Fruit fly (Drosophila melanogaster) whole organism, embryonic: ENCODE results near the gene Atg18b.

Source experiments
- Aef1 ChIP-seq: fragments of 200-800 bp; sonication (Bioruptor generic); IDR thresholded peaks from 3 replicates; pipeline ENCODE4 v1.3.6; 2022; ENCODE audit warnings: missing biosample characterization, missing genetic modification characterization
- Atf3 ChIP-seq: fragments of 200-800 bp; sonication (Bioruptor generic); optimal IDR thresholded peaks from 3 replicates; lab custom pipeline; 2016; ENCODE audit warnings: missing biosample characterization, missing genetic modification characterization
- CG11696 ChIP-seq: fragments of 200-800 bp; sonication (Bioruptor generic); IDR thresholded peaks from 2 replicates; pipeline ENCODE4 v1.3.6; 2022; ENCODE audit warnings: missing biosample characterization, missing genetic modification characterization
- CG12155 ChIP-seq: fragments of 200-800 bp; sonication (Bioruptor generic); optimal IDR thresholded peaks from 3 replicates; lab custom pipeline; 2016; ENCODE audit warnings: missing biosample characterization, missing genetic modification characterization
- CG12391 ChIP-seq: fragments of 200-800 bp; sonication (Bioruptor generic); optimal IDR thresholded peaks from 3 replicates; lab custom pipeline; 2018; ENCODE audit warnings: missing biosample characterization, mild to moderate bottlenecking, missing genetic modification characterization, moderate library complexity
- CG13424 ChIP-seq: fragments of 200-800 bp; sonication (Bioruptor generic); optimal IDR thresholded peaks from 2 replicates; lab custom pipeline; 2019; ENCODE audit warnings: missing biosample characterization, mild to moderate bottlenecking, missing genetic modification characterization, moderate library complexity
- CG14050 ChIP-seq: fragments of 200-800 bp; sonication (Bioruptor generic); IDR thresholded peaks from 3 replicates; pipeline ENCODE4 v1.3.6; 2022; ENCODE audit warnings: missing biosample characterization, missing genetic modification characterization
- CG14667 ChIP-seq: fragments of 200-800 bp; sonication (Bioruptor generic); IDR thresholded peaks from 2 replicates; pipeline ENCODE4 v1.3.6; 2022; ENCODE audit warnings: missing biosample characterization, missing genetic modification characterization
- CG16813 ChIP-seq: fragments of 200-800 bp; sonication (Bioruptor generic); IDR thresholded peaks from 3 replicates; pipeline ENCODE4 v1.3.6; 2022; ENCODE audit warnings: missing biosample characterization, missing genetic modification characterization; ENCODE audit not compliant: partially characterized antibody
- CG17385 ChIP-seq: fragments of 200-800 bp; sonication (Bioruptor generic); optimal IDR thresholded peaks from 3 replicates; lab custom pipeline; 2018; ENCODE audit warnings: missing biosample characterization, mild to moderate bottlenecking, missing genetic modification characterization
- CG31365 ChIP-seq: fragments of 200-800 bp; sonication (Bioruptor generic); optimal IDR thresholded peaks from 2 replicates; lab custom pipeline; 2018; ENCODE audit warnings: missing biosample characterization, mild to moderate bottlenecking, missing genetic modification characterization
- CG3407 ChIP-seq: fragments of 200-800 bp; sonication (Bioruptor generic); optimal IDR thresholded peaks from 2 replicates; lab custom pipeline; 2018; ENCODE audit warnings: missing biosample characterization, mild to moderate bottlenecking, missing genetic modification characterization
- CG34376 ChIP-seq: fragments of 200-800 bp; sonication (Bioruptor generic); optimal IDR thresholded peaks from 2 replicates; lab custom pipeline; 2018; ENCODE audit warnings: missing biosample characterization, mild to moderate bottlenecking, missing genetic modification characterization
- CG4328 ChIP-seq: fragments of 200-800 bp; sonication (Bioruptor generic); optimal IDR thresholded peaks from 3 replicates; lab custom pipeline; 2017; ENCODE audit warnings: missing biosample characterization, missing genetic modification reagents, missing genetic modification characterization
- CG5245 ChIP-seq: fragments of 200-800 bp; sonication (Bioruptor generic); optimal IDR thresholded peaks from 3 replicates; lab custom pipeline; 2016; ENCODE audit warnings: missing biosample characterization, missing genetic modification characterization
- CG6683 ChIP-seq: fragments of 200-800 bp; sonication (Bioruptor generic); optimal IDR thresholded peaks from 2 replicates; lab custom pipeline; 2017; ENCODE audit warnings: missing biosample characterization, mild to moderate bottlenecking, missing genetic modification characterization, missing genetic modification reagents
- CG8924 ChIP-seq: fragments of 200-800 bp; optimal IDR thresholded peaks from 3 replicates; lab custom pipeline; 2019; ENCODE audit warnings: missing biosample characterization, mild to moderate bottlenecking, missing genetic modification characterization, moderate library complexity
- CG9932 ChIP-seq: fragments of 200-800 bp; sonication (Bioruptor generic); IDR thresholded peaks from 2 replicates; pipeline ENCODE4 v1.3.6; 2022; ENCODE audit warnings: missing biosample characterization, missing genetic modification characterization
- Chrac-16 ChIP-seq: fragments of 200-800 bp; sonication (Bioruptor generic); optimal IDR thresholded peaks from 3 replicates; lab custom pipeline; 2016; ENCODE audit warnings: missing biosample characterization, missing genetic modification characterization
- D ChIP-seq, 2 experiments: fragments of 200-800 bp in 1 of 2; fragments of >200 bp in 1 of 2; sonication (Bioruptor generic) in 1 of 2; optimal IDR thresholded peaks; 2 replicates in 1 of 2; 3 replicates in 1 of 2; lab custom pipeline; 2017; ENCODE audit warnings: mild to moderate bottlenecking in 1 of 2, missing biosample characterization in 1 of 2, missing genetic modification characterization in 1 of 2, missing genetic modification reagents in 1 of 2
- Fer2 ChIP-seq: fragments of 200-800 bp; sonication (Bioruptor generic); optimal IDR thresholded peaks from 2 replicates; lab custom pipeline; 2018; ENCODE audit warnings: missing biosample characterization, mild to moderate bottlenecking, missing genetic modification characterization, moderate library complexity
- HLHmδ ChIP-seq: fragments of 200-800 bp; sonication (Bioruptor generic); optimal IDR thresholded peaks from 2 replicates; lab custom pipeline; 2018; ENCODE audit warnings: missing biosample characterization, mild to moderate bottlenecking, missing genetic modification characterization, moderate library complexity
- Hand ChIP-seq: fragments of 200-800 bp; sonication (Bioruptor generic); optimal IDR thresholded peaks from 2 replicates; lab custom pipeline; 2017; ENCODE audit warnings: mild to moderate bottlenecking, missing biosample characterization, missing genetic modification reagents, missing genetic modification characterization
- Hmr ChIP-seq: fragments of 200-800 bp; sonication (Bioruptor generic); optimal IDR thresholded peaks from 3 replicates; lab custom pipeline; 2017; ENCODE audit warnings: mild to moderate bottlenecking, missing biosample characterization, missing genetic modification reagents, missing genetic modification characterization
- Hr51 ChIP-seq, 2 experiments: fragments of 200-800 bp; sonication (Bioruptor generic); optimal IDR thresholded peaks; 2 replicates in 1 of 2; 3 replicates in 1 of 2; lab custom pipeline; 2016 to 2018; ENCODE audit warnings: missing biosample characterization in 2 of 2, missing genetic modification characterization in 2 of 2, mild to moderate bottlenecking in 1 of 2, moderate library complexity in 1 of 2
- MBD-R2 ChIP-seq: fragments of 200-800 bp; sonication (Bioruptor generic); IDR thresholded peaks from 2 replicates; pipeline ENCODE4 v1.3.6; 2022; ENCODE audit warnings: missing biosample characterization, missing genetic modification characterization
- MTF-1 ChIP-seq: fragments of 200-800 bp; sonication (Bioruptor generic); optimal IDR thresholded peaks from 2 replicates; lab custom pipeline; 2018; ENCODE audit warnings: missing biosample characterization, mild to moderate bottlenecking, missing genetic modification characterization, borderline replicate concordance
- Ptx1 ChIP-seq: fragments of 200-800 bp; sonication (Bioruptor generic); IDR thresholded peaks from 2 replicates; pipeline ENCODE4 v1.3.6; 2022; ENCODE audit warnings: missing biosample characterization, missing genetic modification characterization
- Ssrp ChIP-seq: fragments of 200-800 bp; sonication (Bioruptor generic); optimal IDR thresholded peaks from 2 replicates; lab custom pipeline; 2018; ENCODE audit warnings: missing biosample characterization, mild to moderate bottlenecking, missing genetic modification characterization, moderate library complexity
- TFAM ChIP-seq: fragments of 200-800 bp; sonication (Bioruptor generic); optimal IDR thresholded peaks from 2 replicates; lab custom pipeline; 2017; ENCODE audit warnings: missing biosample characterization, missing genetic modification characterization, inconsistent platforms
- YL-1 ChIP-seq: fragments of 200-800 bp; sonication (Bioruptor generic); optimal IDR thresholded peaks from 3 replicates; lab custom pipeline; 2017; ENCODE audit warnings: missing biosample characterization, mild to moderate bottlenecking, missing genetic modification characterization
- ac ChIP-seq: fragments of 200-800 bp; sonication (Bioruptor generic); optimal IDR thresholded peaks from 3 replicates; lab custom pipeline; 2017; ENCODE audit warnings: missing biosample characterization, mild to moderate bottlenecking, missing genetic modification characterization
- ap ChIP-seq: fragments of 200-800 bp; sonication (Bioruptor generic); IDR thresholded peaks from 2 replicates; pipeline ENCODE4 v1.3.6; 2022; ENCODE audit warnings: missing biosample characterization, missing genetic modification characterization
- ase ChIP-seq: fragments of 200-800 bp; sonication (Bioruptor generic); IDR thresholded peaks from 3 replicates; pipeline ENCODE4 v1.3.6; 2022; ENCODE audit warnings: missing biosample characterization, missing genetic modification characterization
- dpn ChIP-seq, 2 experiments: fragments of 200-800 bp; sonication (Bioruptor generic); optimal IDR thresholded peaks; 3 replicates each; lab custom pipeline; 2016; ENCODE audit warnings: missing biosample characterization in 2 of 2, missing genetic modification characterization in 2 of 2
- ems ChIP-seq: fragments of 200-800 bp; sonication (Bioruptor generic); optimal IDR thresholded peaks from 3 replicates; lab custom pipeline; 2016; ENCODE audit warnings: missing biosample characterization, missing genetic modification characterization
- gro ChIP-seq: fragments of 200-800 bp; sonication (Bioruptor generic); optimal IDR thresholded peaks from 2 replicates; lab custom pipeline; 2016; ENCODE audit warnings: missing biosample characterization, missing genetic modification characterization
- gt ChIP-seq: fragments of 200-800 bp; sonication (Bioruptor generic); IDR thresholded peaks from 2 replicates; pipeline ENCODE4 v1.3.6; 2022; ENCODE audit warnings: missing biosample characterization, missing genetic modification characterization
- hbn ChIP-seq: fragments of 200-800 bp; sonication (Bioruptor generic); IDR thresholded peaks from 2 replicates; pipeline ENCODE4 v1.3.6; 2022; ENCODE audit warnings: missing biosample characterization, missing genetic modification characterization; ENCODE audit not compliant: partially characterized antibody
- ind ChIP-seq: fragments of 200-800 bp; sonication (Bioruptor generic); optimal IDR thresholded peaks from 3 replicates; lab custom pipeline; 2016; ENCODE audit warnings: missing biosample characterization, missing genetic modification characterization
- ken ChIP-seq: fragments of 200-800 bp; sonication (Bioruptor generic); IDR thresholded peaks from 3 replicates; pipeline ENCODE4 v1.3.6; 2022; ENCODE audit warnings: missing biosample characterization, missing genetic modification characterization
- lmd ChIP-seq: fragments of 200-800 bp; sonication (Bioruptor generic); IDR thresholded peaks from 2 replicates; pipeline ENCODE4 v1.3.6; 2022; ENCODE audit warnings: missing biosample characterization, missing genetic modification characterization
- pnt ChIP-seq: fragments of 200-800 bp; sonication (Bioruptor generic); optimal IDR thresholded peaks from 3 replicates; lab custom pipeline; 2016; ENCODE audit warnings: missing biosample characterization, missing genetic modification characterization
- salm ChIP-seq: fragments of 200-800 bp; sonication (Bioruptor generic); optimal IDR thresholded peaks from 2 replicates; lab custom pipeline; 2018; ENCODE audit warnings: missing biosample characterization, mild to moderate bottlenecking, missing genetic modification characterization
- ssp ChIP-seq: fragments of 200-800 bp; sonication (Bioruptor generic); IDR thresholded peaks from 2 replicates; pipeline ENCODE4 v1.3.6; 2022; ENCODE audit warnings: missing biosample characterization, missing genetic modification characterization
- stc ChIP-seq: fragments of 200-800 bp; sonication (Bioruptor generic); IDR thresholded peaks from 2 replicates; pipeline ENCODE4 v1.3.6; 2022; ENCODE audit warnings: missing biosample characterization, missing genetic modification characterization
- z ChIP-seq: fragments of 200-800 bp; sonication (Bioruptor generic); IDR thresholded peaks from 3 replicates; pipeline ENCODE4 v1.3.6; 2022; ENCODE audit warnings: missing biosample characterization, missing genetic modification characterization
- zen ChIP-seq: fragments of 200-800 bp; sonication (Bioruptor generic); optimal IDR thresholded peaks from 3 replicates; lab custom pipeline; 2018; ENCODE audit warnings: missing biosample characterization, mild to moderate bottlenecking, missing genetic modification characterization, moderate library complexity

The Atg18b gene

DNA sequence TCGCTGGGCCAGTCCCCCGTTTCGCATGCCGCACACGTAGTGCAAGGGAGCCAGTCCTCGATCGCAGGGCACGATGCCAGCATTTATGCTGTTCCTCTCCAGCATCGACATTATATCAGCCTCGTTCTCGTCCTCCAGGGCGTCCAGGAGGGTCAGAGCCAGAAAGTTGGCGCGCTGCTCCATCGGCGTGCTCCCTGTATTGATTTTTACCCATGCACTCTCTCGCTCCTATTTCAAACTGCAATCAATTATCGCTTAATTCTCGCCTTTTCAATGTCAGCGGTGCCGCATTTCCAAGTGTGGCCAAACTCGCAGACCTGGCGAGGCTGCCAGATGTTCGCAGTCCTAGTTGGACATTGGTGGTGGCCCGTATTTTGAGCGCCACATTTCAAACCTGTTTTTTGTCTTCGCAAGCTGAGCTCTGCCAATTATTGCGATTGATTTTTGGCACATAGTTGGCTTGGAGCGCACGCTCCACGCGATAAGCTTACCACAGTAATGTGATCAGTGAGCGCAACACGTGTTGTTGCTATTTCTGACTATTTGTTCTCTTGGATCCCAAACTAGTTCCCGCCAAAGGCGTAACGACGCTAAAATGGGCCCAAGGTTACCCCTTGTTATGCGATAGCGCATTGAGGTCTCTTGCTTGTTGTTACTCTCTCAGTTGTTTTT lies 2.0 kb downstream of the Atg18b start, which contains the start of gene CG8679 (continued):
- TF ChIP-seq CG34376 (GFP tag; lab: Kevin White, UChicago) (peak; percentile 77), Hr51 (GFP tag; optimal IDR thresholded peaks at IDR 0.05; lab: Kevin White, UChicago) (no peak), Chrac-16 (no peak), pnt (GFP tag; lab: Kevin White, UChicago) (no peak), CG12391 (tag; lab: Kevin White, UChicago) (no peak), CG16813 (GFP tag; lab: Robert Waterston, UW) (peak; percentile 34; the same call in 1 of the 3 replicates), CG31365 (tag; lab: Kevin White, UChicago) (no peak), CG6683 (GFP tag; lab: Kevin White, UChicago) (no peak), Ptx1 (no peak), Atf3 (GFP tag; lab: Kevin White, UChicago) (no peak), MTF-1 (no peak), ssp (GFP tag; lab: Robert Waterston, UW) (no peak), gt (GFP tag; lab: Robert Waterston, UW) (no peak), CG14667 (GFP tag; lab: Robert Waterston, UW) (no peak), CG4328 (GFP tag; lab: Kevin White, UChicago) (no peak), CG9932 (GFP tag; lab: Robert Waterston, UW) (0 out of 2 replicates have a peak, but pooled peaks have one; percentile 25), Ssrp (tag; lab: Kevin White, UChicago) (no peak), CG17385 (GFP tag; lab: Kevin White, UChicago) (no peak), dpn (GFP tag; optimal IDR thresholded peaks at IDR 0.05; lab: Kevin White, UChicago) (no peak), salm (tag; lab: Kevin White, UChicago) (no peak), Hand (GFP tag; lab: Kevin White, UChicago) (no peak), YL-1 (GFP tag; lab: Kevin White, UChicago) (no peak), CG11696 (GFP tag; lab: Robert Waterston, UW) (no peak), z (GFP tag; lab: Robert Waterston, UW) (no peak), CG8924 (tag; lab: Kevin White, UChicago) (peak; percentile 16), ind (GFP tag; lab: Kevin White, UChicago) (no peak), Hmr (GFP tag; lab: Kevin White, UChicago) (no peak), CG3407 (GFP tag; lab: Kevin White, UChicago) (no peak), CG5245 (no peak)

dm6 chr2L:21214961-21215362 lies 5.4 kb downstream of the Atg18b start:
- peak; percentile 48 for TF ChIP-seq ems (GFP tag; lab: Kevin White, UChicago)
- TF ChIP-seq ac (GFP tag; lab: Kevin White, UChicago) = peak; percentile 0
- TF ChIP-seq stc (GFP tag; lab: Robert Waterston, UW) = peak; percentile 50; the same call in 1 of the 2 replicates
- TF ChIP-seq CG6683 (GFP tag; lab: Kevin White, UChicago) = no peak
- no peak for TF ChIP-seq Fer2 (tag; lab: Kevin White, UChicago)
- peak in 1 of 2 experiments; percentile 65 for TF ChIP-seq Hr51 (GFP tag; optimal IDR thresholded peaks at IDR 0.05; lab: Kevin White, UChicago)
- TF ChIP-seq Aef1 (GFP tag; lab: Robert Waterston, UW) = no peak
- TF ChIP-seq D (optimal IDR thresholded peaks at IDR 0.05; lab: Kevin White, UChicago) = no peak
- no peak for TF ChIP-seq D (GFP tag; optimal IDR thresholded peaks at IDR 0.05; lab: Kevin White, UChicago)
- TF ChIP-seq ken (GFP tag; lab: Robert Waterston, UW) = no peak; the same call in 2 of the 3 replicates
- TF ChIP-seq CG14050 (GFP tag; lab: Robert Waterston, UW) = 0 out of 3 replicates have a peak, but pooled peaks have one; percentile 12
- no peak; the same call in 1 of the 2 replicates for TF ChIP-seq lmd (GFP tag; lab: Robert Waterston, UW)
- no peak for TF ChIP-seq CG13424
- no peak for TF ChIP-seq ap (GFP tag; lab: Robert Waterston, UW)
- no peak; the same call in 1 of the 2 replicates for TF ChIP-seq MBD-R2
- TF ChIP-seq hbn (GFP tag; lab: Robert Waterston, UW) = no peak
- TF ChIP-seq ase (GFP tag; lab: Robert Waterston, UW) = no peak
- peak; percentile 4 for TF ChIP-seq gro (GFP tag; lab: Kevin White, UChicago)
- peak; percentile 62 for TF ChIP-seq zen (tag; lab: Kevin White, UChicago)
- TF ChIP-seq HLHmδ (GFP tag; lab: Kevin White, UChicago) = no peak
- peak; percentile 32 for TF ChIP-seq CG12155 (GFP tag; lab: Kevin White, UChicago)
- 0 out of 2 replicates have a peak, but pooled peaks have one; percentile 7 for TF ChIP-seq CG9932 (GFP tag; lab: Robert Waterston, UW)
- TF ChIP-seq TFAM = no peak
